Worm (Caenorhabditis elegans) whole organism, young adult: ENCODE measurements around the gene F35E12.6.

Experiments
- C06A6.2 ChIP-seq: fragments of 200-800 bp; sonication (Bioruptor generic); conservative IDR thresholded peaks from 2 replicates; pipeline ENCODE4 v1.3.6; 2022; ENCODE audit warnings: missing genetic modification characterization, missing compliant biosample characterization
- ZK185.1 ChIP-seq: sonication (generic microtip); optimal IDR thresholded peaks from 2 replicates; lab custom pipeline; 2016; ENCODE audit warnings: mild to moderate bottlenecking, missing genetic modification characterization, missing compliant biosample characterization; ENCODE audit not compliant: poor library complexity, severe bottlenecking
- ceh-27 ChIP-seq: fragments of 200-800 bp; sonication (Bioruptor generic); optimal IDR thresholded peaks from 2 replicates; lab custom pipeline; 2018; ENCODE audit warnings: mild to moderate bottlenecking, missing genetic modification characterization, moderate library complexity, missing compliant biosample characterization
- ceh-58 ChIP-seq: fragments of 200-800 bp; sonication (Bioruptor generic); IDR thresholded peaks from 2 replicates; pipeline ENCODE4 v1.3.6; 2022; ENCODE audit warnings: missing genetic modification characterization, missing compliant biosample characterization
- him-1 ChIP-seq: sonication (generic microtip); optimal IDR thresholded peaks from 2 replicates; lab custom pipeline; 2016; ENCODE audit warnings: missing genotype, missing genetic modification reagents, missing genetic modification characterization, missing compliant biosample characterization
- let-526 ChIP-seq: fragments of 200-800 bp; sonication (Bioruptor generic); IDR thresholded peaks from 2 replicates; pipeline ENCODE4 v1.3.6; 2022; ENCODE audit warnings: missing genetic modification reagents, missing genetic modification characterization, missing compliant biosample characterization
- lir-1 ChIP-seq: fragments of 200-800 bp; sonication (Bioruptor generic); conservative IDR thresholded peaks from 2 replicates; pipeline ENCODE4 v1.3.6; 2022; ENCODE audit warnings: missing genetic modification reagents, missing genetic modification characterization, missing compliant biosample characterization
- lsl-1 ChIP-seq: fragments of 200-800 bp; sonication (Bioruptor generic); optimal IDR thresholded peaks from 2 replicates; lab custom pipeline; 2018; ENCODE audit warnings: mild to moderate bottlenecking, missing genetic modification characterization, moderate library complexity, missing compliant biosample characterization
- nhr-27 ChIP-seq: fragments of 200-800 bp; sonication (Bioruptor generic); optimal IDR thresholded peaks from 2 replicates; lab custom pipeline; 2018; ENCODE audit warnings: mild to moderate bottlenecking, missing genetic modification characterization, moderate library complexity, missing compliant biosample characterization
- pha-4 ChIP-seq: fragments of 150-350 bp; sonication (generic microtip); optimal IDR thresholded peaks from 2 replicates; lab custom pipeline; 2014; ENCODE audit warnings: missing biosample characterization, missing genetic modification reagents, missing genetic modification characterization
- rec-8 ChIP-seq, 2 experiments: sonication (generic microtip); optimal IDR thresholded peaks; 2 replicates each; lab custom pipeline; 2016; ENCODE audit warnings: mild to moderate bottlenecking in 2 of 2, missing genetic modification characterization in 2 of 2, missing genetic modification reagents in 2 of 2, missing genotype in 2 of 2, missing biosample characterization in 1 of 2, missing compliant biosample characterization in 1 of 2, moderate library complexity in 1 of 2
- unc-62 ChIP-seq: fragments of 150-350 bp; optimal IDR thresholded peaks from 2 replicates; lab custom pipeline; 2014; ENCODE audit warnings: missing biosample characterization, missing genetic modification reagents, missing genetic modification characterization
- ztf-28 ChIP-seq: fragments of 200-800 bp; sonication (Bioruptor generic); IDR thresholded peaks from 2 replicates; pipeline ENCODE4 v1.3.6; 2022; ENCODE audit warnings: missing genetic modification reagents, missing genetic modification characterization, missing compliant biosample characterization

DNA sequence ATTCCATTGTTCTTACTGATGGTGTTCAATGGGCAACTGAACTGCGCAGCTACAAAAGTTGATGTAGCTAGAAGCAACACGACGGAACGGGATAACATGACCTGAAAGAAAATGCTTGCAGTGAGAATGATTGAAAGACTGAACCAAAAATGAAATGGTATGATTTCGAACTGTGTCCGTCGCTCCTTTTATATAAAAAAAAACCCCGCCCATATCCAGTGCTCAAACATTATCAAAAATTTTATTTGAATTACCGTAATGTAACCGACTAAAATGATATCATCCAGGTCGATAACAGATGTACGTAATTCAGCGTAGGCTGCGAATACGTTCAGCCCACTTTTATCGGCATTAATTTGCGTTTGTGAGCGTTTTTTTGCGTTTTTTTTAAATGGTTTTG is 2.3 kb upstream of the F35E12.6 start, which contains the start of gene irg-5:
- TF ChIP-seq pha-4 (no peak), ZK185.1 (tag; lab: Kevin White, UChicago) (no peak), unc-62 (no peak), let-526 (GFP tag; lab: Robert Waterston, UW) (no peak), rec-8 (tag; optimal IDR thresholded peaks at IDR 0.05; lab: Kevin White, UChicago) (no peak), C06A6.2 (GFP tag; lab: Robert Waterston, UW) (no peak), him-1 (tag; lab: Kevin White, UChicago) (no peak), nhr-27 (tag; lab: Kevin White, UChicago) (no peak), ceh-58 (GFP tag; lab: Robert Waterston, UW) (no peak), lir-1 (GFP tag; lab: Robert Waterston, UW) (no peak), ceh-27 (GFP tag; lab: Kevin White, UChicago) (no peak), lsl-1 (no peak), ztf-28 (no peak)
